Fruit fly (Drosophila melanogaster): ENCODE measurements around the gene RpS6.
A peak's percentile ranks its signal among the peaks of the same experiment; 100 is the strongest.

Gene RpS6

dm6 chrX:7893411-7894122, 7.6 kb downstream of the RpS6 start, which contains the start of the genes CG45089, ND-MNLL and p115 (continued):
- TF ChIP-seq insv (GFP tag; optimal IDR thresholded peaks at IDR 0.05) (peak in 1 of 2 experiments; percentile 56), Optix (GFP tag; IDR thresholded peaks at IDR 0.05) (0 out of 3 replicates have a peak, but pooled peaks have one; percentile 18), Scr (GFP tag; IDR thresholded peaks at IDR 0.05; ENCODE audit: partially characterized antibody) (peak; percentile 72), peb (GFP tag; IDR thresholded peaks at IDR 0.05) (no peak), CG31441 (GFP tag; IDR thresholded peaks at IDR 0.05) (peak; percentile 64), D19A (tag; optimal IDR thresholded peaks at IDR 0.05) (peak; percentile 33), CG2199 (GFP tag; IDR thresholded peaks at IDR 0.05) (no peak), CG7839 (tag; optimal IDR thresholded peaks at IDR 0.05) (peak; percentile 57), D19B (GFP tag; optimal IDR thresholded peaks at IDR 0.05) (no peak), sima (GFP tag; optimal IDR thresholded peaks at IDR 0.05) (no peak), CG12104 (GFP tag; optimal IDR thresholded peaks at IDR 0.05) (no peak), tgo (GFP tag; IDR thresholded peaks at IDR 0.05) (peak; percentile 53; the same call in 2 of the 3 replicates), CG12071 (GFP tag; optimal IDR thresholded peaks at IDR 0.05) (no peak), maf-S (GFP tag; optimal IDR thresholded peaks at IDR 0.05) (no peak), fd102C (GFP tag; optimal IDR thresholded peaks at IDR 0.05) (no peak), CG18476 (GFP tag; optimal IDR thresholded peaks at IDR 0.05) (peak; percentile 33), klu (GFP tag; IDR thresholded peaks at IDR 0.05) (peak; percentile 53), Hand (GFP tag; optimal IDR thresholded peaks at IDR 0.05) (no peak), croc (GFP tag; conservative IDR thresholded peaks at IDR 0.05) (no peak), mirr (GFP tag; optimal IDR thresholded peaks at IDR 0.05) (no peak), CG10979 (tag; optimal IDR thresholded peaks at IDR 0.05) (peak; percentile 50), CG14860 (GFP tag; IDR thresholded peaks at IDR 0.05; ENCODE audit: partially characterized antibody) (peak; percentile 61; the same call in 2 of the 3 replicates), sug (tag; optimal IDR thresholded peaks at IDR 0.05) (peak; percentile 65), Bgb (GFP tag; IDR thresholded peaks at IDR 0.05; ENCODE audit: partially characterized antibody) (peak; percentile 42), slbo (GFP tag; IDR thresholded peaks at IDR 0.05) (peak; percentile 73), sr (GFP tag; IDR thresholded peaks at IDR 0.05) (no peak), Bteb2 (GFP tag; optimal IDR thresholded peaks at IDR 0.05) (no peak), Usf (GFP tag; optimal IDR thresholded peaks at IDR 0.05) (no peak), cwo (GFP tag; optimal IDR thresholded peaks at IDR 0.05) (no peak), Meics (GFP tag; optimal IDR thresholded peaks at IDR 0.05) (peak; percentile 33), CG2712 (tag; optimal IDR thresholded peaks at IDR 0.05) (peak; percentile 81), CG30020 (tag; optimal IDR thresholded peaks at IDR 0.05) (peak; percentile 67), emc (GFP tag; optimal IDR thresholded peaks at IDR 0.05) (no peak), CG13775 (GFP tag; optimal IDR thresholded peaks at IDR 0.05) (peak; percentile 65), Deaf1 (tag; optimal IDR thresholded peaks at IDR 0.05) (peak; percentile 15), CG8924 (tag; optimal IDR thresholded peaks at IDR 0.05) (peak; percentile 68), Dad (GFP tag; optimal IDR thresholded peaks at IDR 0.05) (peak; percentile 4), Taf1 (GFP tag; IDR thresholded peaks at IDR 0.05) (no peak), CG3847 (GFP tag; IDR thresholded peaks at IDR 0.05) (peak; percentile 60), CG1832 (GFP tag; optimal IDR thresholded peaks at IDR 0.05) (no peak), CG30431 (GFP tag; optimal IDR thresholded peaks at IDR 0.05) (no peak), CG8281 (tag; optimal IDR thresholded peaks at IDR 0.05) (peak; percentile 15), Rx (GFP tag; IDR thresholded peaks at IDR 0.05) (0 out of 2 replicates have a peak, but pooled peaks have one; percentile 3), ci (GFP tag; IDR thresholded peaks at IDR 0.05) (no peak), CG8089 (GFP tag; optimal IDR thresholded peaks at IDR 0.05) (no peak), CG2875 (GFP tag; optimal IDR thresholded peaks at IDR 0.05) (no peak), CG33213 (GFP tag; optimal IDR thresholded peaks at IDR 0.05) (no peak), esg (GFP tag; conservative IDR thresholded peaks at IDR 0.05) (no peak; the same call in 1 of the 2 replicates), fd96Cb (tag; optimal IDR thresholded peaks at IDR 0.05) (peak; percentile 26)

All from whole organism, embryonic.